Fruit fly (Drosophila melanogaster) whole organism, embryonic: Measurements from ENCODE around the gene EMC3.
A peak's percentile ranks its signal among the peaks of the same experiment; 100 is the strongest.

Experiments
- Antp ChIP-seq: fragments of 200-800 bp; sonication (Bioruptor generic); optimal IDR thresholded peaks from 3 replicates; lab custom pipeline; 2016; ENCODE audit warnings: missing biosample characterization, missing genetic modification characterization
- Atf-2 ChIP-seq: fragments of 200-800 bp; sonication (Bioruptor generic); optimal IDR thresholded peaks from 2 replicates; lab custom pipeline; 2016; ENCODE audit warnings: missing biosample characterization, missing genetic modification characterization
- BtbVII ChIP-seq: fragments of 200-800 bp; sonication (Bioruptor generic); optimal IDR thresholded peaks from 3 replicates; lab custom pipeline; 2017; ENCODE audit warnings: missing biosample characterization, mild to moderate bottlenecking, missing genetic modification characterization
- CG10431 ChIP-seq: fragments of 200-800 bp; sonication (Bioruptor generic); optimal IDR thresholded peaks from 3 replicates; lab custom pipeline; 2018; ENCODE audit warnings: missing biosample characterization, mild to moderate bottlenecking, missing genetic modification characterization
- CG11696 ChIP-seq: fragments of 200-800 bp; sonication (Bioruptor generic); IDR thresholded peaks from 2 replicates; pipeline ENCODE4 v1.3.6; 2022; ENCODE audit warnings: missing biosample characterization, missing genetic modification characterization
- CG13894 ChIP-seq: fragments of 200-800 bp; sonication (Bioruptor generic); optimal IDR thresholded peaks from 3 replicates; lab custom pipeline; 2018; ENCODE audit warnings: missing biosample characterization, mild to moderate bottlenecking, missing genetic modification characterization, moderate library complexity
- CG14965 ChIP-seq: fragments of 200-800 bp; sonication (Bioruptor generic); optimal IDR thresholded peaks from 2 replicates; lab custom pipeline; 2016; ENCODE audit warnings: missing biosample characterization, missing genetic modification characterization, borderline replicate concordance
- CG15011 ChIP-seq: fragments of 200-800 bp; sonication (Bioruptor generic); optimal IDR thresholded peaks from 3 replicates; lab custom pipeline; 2018; ENCODE audit warnings: missing biosample characterization, mild to moderate bottlenecking, missing genetic modification characterization
- CG15269 ChIP-seq: fragments of 200-800 bp; sonication (Bioruptor generic); optimal IDR thresholded peaks from 2 replicates; lab custom pipeline; 2018; ENCODE audit warnings: missing biosample characterization, mild to moderate bottlenecking, missing genetic modification characterization, moderate library complexity
- CG1602 ChIP-seq: fragments of 200-800 bp; sonication (Bioruptor generic); optimal IDR thresholded peaks from 3 replicates; lab custom pipeline; 2016; ENCODE audit warnings: missing biosample characterization, missing genetic modification characterization
- CG17359 ChIP-seq: fragments of 200-800 bp; sonication (Bioruptor generic); optimal IDR thresholded peaks from 3 replicates; lab custom pipeline; 2018; ENCODE audit warnings: missing biosample characterization, mild to moderate bottlenecking, missing genetic modification characterization, moderate library complexity
- CG17568 ChIP-seq: fragments of 200-800 bp; sonication (Bioruptor generic); optimal IDR thresholded peaks from 2 replicates; lab custom pipeline; 2018; ENCODE audit warnings: missing biosample characterization, mild to moderate bottlenecking, missing genetic modification characterization, moderate library complexity
- CG18764 ChIP-seq: fragments of 200-800 bp; sonication (Bioruptor generic); optimal IDR thresholded peaks from 3 replicates; lab custom pipeline; 2016; ENCODE audit warnings: missing biosample characterization, missing genetic modification characterization
- CG2875 ChIP-seq: fragments of 200-800 bp; sonication (Bioruptor generic); optimal IDR thresholded peaks from 2 replicates; lab custom pipeline; 2017; ENCODE audit warnings: missing biosample characterization, mild to moderate bottlenecking, missing genetic modification characterization, missing genetic modification reagents
- CG32767 ChIP-seq: fragments of 200-800 bp; sonication (Bioruptor generic); IDR thresholded peaks from 2 replicates; pipeline ENCODE4 v1.3.6; 2022; ENCODE audit warnings: missing biosample characterization, missing genetic modification characterization
- CG32772 ChIP-seq: fragments of 200-800 bp; sonication (Bioruptor generic); IDR thresholded peaks from 2 replicates; pipeline ENCODE4 v1.3.6; 2022; ENCODE audit warnings: missing biosample characterization, missing genetic modification characterization
- CG3281 ChIP-seq: fragments of 200-800 bp; sonication (Bioruptor generic); optimal IDR thresholded peaks from 3 replicates; lab custom pipeline; 2017; ENCODE audit warnings: missing biosample characterization, mild to moderate bottlenecking, missing genetic modification characterization
- CG34422 ChIP-seq: fragments of 200-800 bp; sonication (Bioruptor generic); IDR thresholded peaks from 3 replicates; pipeline ENCODE4 v1.3.6; 2022; ENCODE audit warnings: missing biosample characterization, missing genetic modification characterization
- CG4854 ChIP-seq: fragments of 200-800 bp; sonication (Bioruptor generic); optimal IDR thresholded peaks from 2 replicates; lab custom pipeline; 2016; ENCODE audit warnings: missing biosample characterization, missing genetic modification characterization, inconsistent platforms
- CG5180 ChIP-seq: fragments of 200-800 bp; sonication (Bioruptor generic); optimal IDR thresholded peaks from 3 replicates; lab custom pipeline; 2017; ENCODE audit warnings: missing biosample characterization, missing genetic modification characterization, mild to moderate bottlenecking, moderate library complexity, missing genetic modification reagents
- CG7556 ChIP-seq: fragments of 200-800 bp; sonication (Bioruptor generic); optimal IDR thresholded peaks from 2 replicates; lab custom pipeline; 2017; ENCODE audit warnings: missing biosample characterization, mild to moderate bottlenecking, missing genetic modification characterization
- CG8281 ChIP-seq: fragments of 200-800 bp; sonication (Bioruptor generic); optimal IDR thresholded peaks from 2 replicates; lab custom pipeline; 2018; ENCODE audit warnings: missing biosample characterization, mild to moderate bottlenecking, missing genetic modification characterization, moderate library complexity
- Doc3 ChIP-seq: fragments of 200-800 bp; sonication (Bioruptor generic); IDR thresholded peaks from 3 replicates; pipeline ENCODE4 v1.3.6; 2022; ENCODE audit warnings: missing biosample characterization, missing genetic modification characterization; ENCODE audit not compliant: partially characterized antibody
- H2.0 ChIP-seq: fragments of 200-800 bp; sonication (Bioruptor generic); IDR thresholded peaks from 2 replicates; pipeline ENCODE4 v1.3.6; 2022; ENCODE audit warnings: missing biosample characterization, missing genetic modification characterization
- Hmr ChIP-seq: fragments of 200-800 bp; sonication (Bioruptor generic); optimal IDR thresholded peaks from 3 replicates; lab custom pipeline; 2017; ENCODE audit warnings: mild to moderate bottlenecking, missing biosample characterization, missing genetic modification reagents, missing genetic modification characterization
- Hr51 ChIP-seq, 2 experiments: fragments of 200-800 bp; sonication (Bioruptor generic); optimal IDR thresholded peaks; 2 replicates in 1 of 2; 3 replicates in 1 of 2; lab custom pipeline; 2016 to 2018; ENCODE audit warnings: missing biosample characterization in 2 of 2, missing genetic modification characterization in 2 of 2, mild to moderate bottlenecking in 1 of 2, moderate library complexity in 1 of 2
- MTF-1 ChIP-seq: fragments of 200-800 bp; sonication (Bioruptor generic); optimal IDR thresholded peaks from 2 replicates; lab custom pipeline; 2018; ENCODE audit warnings: missing biosample characterization, mild to moderate bottlenecking, missing genetic modification characterization, borderline replicate concordance
- NfI ChIP-seq: fragments of 200-800 bp; sonication (Bioruptor generic); optimal IDR thresholded peaks from 3 replicates; lab custom pipeline; 2018; ENCODE audit warnings: missing biosample characterization, mild to moderate bottlenecking, missing genetic modification characterization, moderate library complexity
- Oli ChIP-seq: fragments of 200-800 bp; sonication (Bioruptor generic); optimal IDR thresholded peaks from 2 replicates; lab custom pipeline; 2018; ENCODE audit warnings: missing biosample characterization, mild to moderate bottlenecking, missing genetic modification characterization, moderate library complexity
- Ptx1 ChIP-seq: fragments of 200-800 bp; sonication (Bioruptor generic); IDR thresholded peaks from 2 replicates; pipeline ENCODE4 v1.3.6; 2022; ENCODE audit warnings: missing biosample characterization, missing genetic modification characterization
- Spps ChIP-seq: fragments of 200-800 bp; sonication (Bioruptor generic); optimal IDR thresholded peaks from 2 replicates; lab custom pipeline; 2018; ENCODE audit warnings: missing biosample characterization, mild to moderate bottlenecking, missing genetic modification characterization
- Sry-δ ChIP-seq: fragments of 200-800 bp; sonication (Bioruptor generic); optimal IDR thresholded peaks from 2 replicates; lab custom pipeline; 2016; ENCODE audit warnings: missing biosample characterization, missing genetic modification characterization
- Usf ChIP-seq: fragments of 200-800 bp; sonication (Bioruptor generic); optimal IDR thresholded peaks from 2 replicates; lab custom pipeline; 2017; ENCODE audit warnings: missing genotype, missing biosample characterization, missing genetic modification characterization
- chm ChIP-seq: fragments of 200-800 bp; sonication (Bioruptor generic); IDR thresholded peaks from 2 replicates; pipeline ENCODE4 v1.3.6; 2022; ENCODE audit warnings: missing biosample characterization, missing genetic modification characterization
- crc ChIP-seq: fragments of 200-800 bp; sonication (Bioruptor generic); optimal IDR thresholded peaks from 2 replicates; lab custom pipeline; 2016; ENCODE audit warnings: missing biosample characterization, missing genetic modification characterization
- dpn ChIP-seq, 2 experiments: fragments of 200-800 bp; sonication (Bioruptor generic); optimal IDR thresholded peaks; 3 replicates each; lab custom pipeline; 2016; ENCODE audit warnings: missing biosample characterization in 2 of 2, missing genetic modification characterization in 2 of 2
- fd64A ChIP-seq: fragments of 200-800 bp; sonication (Bioruptor generic); optimal IDR thresholded peaks from 3 replicates; lab custom pipeline; 2018; ENCODE audit warnings: missing biosample characterization, mild to moderate bottlenecking, missing genetic modification characterization
- gsb ChIP-seq: fragments of 200-800 bp; sonication (Bioruptor generic); IDR thresholded peaks from 2 replicates; pipeline ENCODE4 v1.3.6; 2022; ENCODE audit warnings: missing biosample characterization, missing genetic modification characterization
- kay ChIP-seq: fragments of 200-800 bp; sonication (Bioruptor generic); optimal IDR thresholded peaks from 2 replicates; lab custom pipeline; 2016; ENCODE audit warnings: missing biosample characterization, missing genetic modification characterization
- lilli ChIP-seq: fragments of 200-800 bp; sonication (Bioruptor generic); optimal IDR thresholded peaks from 3 replicates; lab custom pipeline; 2016; ENCODE audit warnings: missing biosample characterization, missing genetic modification characterization
- lov ChIP-seq, 2 experiments: fragments of 200-800 bp in 1 of 2; fragments of >200 bp in 1 of 2; sonication (Bioruptor generic) in 1 of 2; IDR thresholded peaks in 1 of 2; optimal IDR thresholded peaks in 1 of 2; 2 replicates in 1 of 2; 3 replicates in 1 of 2; pipeline versions ENCODE4 v1.3.6 to Lab custom; 2017 to 2022; ENCODE audit warnings: missing biosample characterization in 1 of 2, missing genetic modification characterization in 1 of 2
- psq ChIP-seq: fragments of 200-800 bp; sonication (Bioruptor generic); optimal IDR thresholded peaks from 2 replicates; lab custom pipeline; 2017; ENCODE audit warnings: missing biosample characterization, missing genetic modification characterization
- shn ChIP-seq: fragments of 200-800 bp; sonication (Bioruptor generic); optimal IDR thresholded peaks from 3 replicates; lab custom pipeline; 2016; ENCODE audit warnings: missing biosample characterization, missing genetic modification characterization
- slp2 ChIP-seq: fragments of 200-800 bp; sonication (Bioruptor generic); optimal IDR thresholded peaks from 2 replicates; lab custom pipeline; 2016; ENCODE audit warnings: missing biosample characterization, missing genetic modification characterization
- sna ChIP-seq: fragments of 200-800 bp; sonication (Bioruptor generic); IDR thresholded peaks from 2 replicates; pipeline ENCODE4 v1.3.6; 2022; ENCODE audit warnings: missing biosample characterization, missing genetic modification characterization; ENCODE audit not compliant: partially characterized antibody
- ssp ChIP-seq: fragments of 200-800 bp; sonication (Bioruptor generic); IDR thresholded peaks from 2 replicates; pipeline ENCODE4 v1.3.6; 2022; ENCODE audit warnings: missing biosample characterization, missing genetic modification characterization
- trem ChIP-seq: fragments of 200-800 bp; optimal IDR thresholded peaks from 3 replicates; lab custom pipeline; 2019; ENCODE audit warnings: missing biosample characterization, mild to moderate bottlenecking, missing genetic modification characterization, moderate library complexity
- tx ChIP-seq: fragments of 200-800 bp; sonication (Bioruptor generic); optimal IDR thresholded peaks from 2 replicates; lab custom pipeline; 2016; ENCODE audit warnings: missing biosample characterization, missing genetic modification characterization

EMC3 gene

DNA sequence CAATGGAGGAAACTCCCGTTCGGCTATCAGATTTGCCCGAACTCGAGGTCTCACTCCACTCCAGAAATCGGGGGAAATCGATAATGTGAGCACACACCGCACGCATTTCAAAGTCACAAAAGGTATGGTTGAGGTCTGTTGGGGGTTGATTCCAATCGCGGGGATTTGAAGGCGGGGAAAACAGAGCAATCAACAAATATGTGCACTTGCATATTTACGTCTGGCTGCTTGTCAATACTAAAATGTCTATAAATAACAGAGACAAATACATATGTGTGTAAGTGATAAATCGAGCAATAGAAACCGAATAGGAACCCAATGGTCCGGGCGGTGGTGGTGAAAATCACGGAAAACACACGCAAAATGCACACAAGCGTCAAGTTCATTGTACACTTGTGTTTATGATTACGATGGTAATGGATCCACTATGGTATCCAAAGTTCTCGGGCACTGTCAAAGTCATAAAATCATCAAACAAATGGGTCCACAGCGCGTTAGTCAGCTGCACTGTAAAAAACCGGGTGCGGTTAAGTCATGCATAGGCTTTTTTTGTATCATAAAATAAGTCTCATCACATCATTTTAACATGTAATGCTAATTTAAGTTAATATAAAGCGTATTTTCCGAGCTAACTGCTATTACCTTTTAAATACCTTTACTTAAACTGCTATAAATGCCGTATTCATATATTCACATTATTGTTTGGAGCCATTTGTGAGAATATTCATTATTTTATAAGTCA, 19.8 kb upstream of the EMC3 start (continued):
- TF ChIP-seq shn (peak; percentile 89), CG5180 (GFP tag; lab: Kevin White, UChicago) (peak; percentile 74), tx (peak; percentile 64), CG34422 (GFP tag; lab: Robert Waterston, UW) (peak; percentile 80), CG11696 (GFP tag; lab: Robert Waterston, UW) (peak; percentile 84), H2.0 (peak; percentile 60), CG17359 (tag; lab: Kevin White, UChicago) (peak; percentile 90), lov (optimal IDR thresholded peaks at IDR 0.05; lab: Kevin White, UChicago) (no peak), lov (GFP tag; IDR thresholded peaks at IDR 0.05; lab: Robert Waterston, UW) (peak; percentile 96), crc (GFP tag; lab: Kevin White, UChicago) (peak; percentile 54), Doc3 (GFP tag; lab: Robert Waterston, UW) (no peak), sna (GFP tag; lab: Robert Waterston, UW) (no peak), Ptx1 (GFP tag; lab: Robert Waterston, UW) (0 out of 2 replicates have a peak, but pooled peaks have one; percentile 51), CG4854 (GFP tag; lab: Kevin White, UChicago) (peak; percentile 91), CG32772 (peak; percentile 63), CG13894 (tag; lab: Kevin White, UChicago) (peak; percentile 89), chm (GFP tag; lab: Robert Waterston, UW) (peak; percentile 92; the same call in 1 of the 2 replicates), CG15011 (GFP tag; lab: Kevin White, UChicago) (peak; percentile 88), CG15269 (peak; percentile 75), kay (GFP tag; lab: Kevin White, UChicago) (peak; percentile 86), CG8281 (tag; lab: Kevin White, UChicago) (peak; percentile 78), psq (GFP tag; lab: Kevin White, UChicago) (peak; percentile 88), CG2875 (peak; percentile 97), NfI (GFP tag; lab: Kevin White, UChicago) (peak; percentile 55), Hmr (GFP tag; lab: Kevin White, UChicago) (peak; percentile 82), BtbVII (GFP tag; lab: Kevin White, UChicago) (peak; percentile 83), trem (tag; lab: Kevin White, UChicago) (peak; percentile 62), Atf-2 (GFP tag; lab: Kevin White, UChicago) (peak; percentile 87), Oli (peak; percentile 75), fd64A (GFP tag; lab: Kevin White, UChicago) (peak; percentile 98), Usf (GFP tag; lab: Kevin White, UChicago) (peak; percentile 78), CG10431 (GFP tag; lab: Kevin White, UChicago) (peak; percentile 72), CG1602 (peak; percentile 88), CG14965 (GFP tag; lab: Kevin White, UChicago) (peak; percentile 88), dpn (GFP tag; optimal IDR thresholded peaks at IDR 0.05; lab: Kevin White, UChicago) (peak; percentile 49 to 79), Antp (GFP tag; lab: Kevin White, UChicago) (peak; percentile 74), CG7556 (GFP tag; lab: Kevin White, UChicago) (peak; percentile 86), Hr51 (GFP tag; optimal IDR thresholded peaks at IDR 0.05; lab: Kevin White, UChicago) (peak; percentile 48 to 81), CG18764 (GFP tag; lab: Kevin White, UChicago) (peak; percentile 92), CG32767 (peak; percentile 72), slp2 (GFP tag; lab: Kevin White, UChicago) (peak; percentile 50), ssp (peak; percentile 59; the same call in 1 of the 2 replicates), lilli (GFP tag; lab: Kevin White, UChicago) (no peak), CG3281 (GFP tag; lab: Kevin White, UChicago) (peak; percentile 59), gsb (GFP tag; lab: Robert Waterston, UW) (peak; percentile 66; the same call in 1 of the 2 replicates), Spps (tag; lab: Kevin White, UChicago) (peak; percentile 87), Sry-δ (GFP tag; lab: Kevin White, UChicago) (peak; percentile 56), MTF-1 (GFP tag; lab: Kevin White, UChicago) (peak; percentile 92), CG17568 (GFP tag; lab: Kevin White, UChicago) (peak; percentile 87)
